Worm (Caenorhabditis elegans) whole organism, L4/young adult: Measurements from ENCODE around the gene ssq-1.
A peak's percentile ranks its signal among the peaks of the same experiment; 100 is the strongest.

ENCODE experiments used
- W03F9.2 ChIP-seq: fragments of 150-350 bp; optimal IDR thresholded peaks from 2 replicates; lab custom pipeline; 2014; ENCODE audit warnings: missing biosample characterization, missing genetic modification characterization
- dao-5 ChIP-seq: sonication (generic microtip); optimal IDR thresholded peaks from 2 replicates; lab custom pipeline; 2016; ENCODE audit warnings: missing genotype, missing genetic modification characterization, moderate library complexity, missing compliant biosample characterization
- him-1 ChIP-seq: sonication (generic microtip); optimal IDR thresholded peaks from 2 replicates; lab custom pipeline; 2016; ENCODE audit warnings: missing genotype, missing genetic modification reagents, missing genetic modification characterization, missing compliant biosample characterization

The ssq-1 gene

ce11 chrIV:9840984-9841590 is 11.3 kb upstream of the ssq-1 start, which contains the start of the genes kin-24 and msp-56:
Gene kin-24 (minus strand): TSS chrIV:9841084.
Gene msp-56 (plus strand): TSS chrIV:9841540.
- TF ChIP-seq him-1 (tag; lab: Kevin White, UChicago) (no peak), dao-5 (tag; lab: Kevin White, UChicago) (no peak), W03F9.2 (tag; lab: Kevin White, UChicago) (no peak)

ce11 chrIV:9842071-9842470 is 10.3 kb upstream of the ssq-1 start, which contains the start of gene K07F5.17:
Gene K07F5.17 (plus strand): TSS chrIV:9842371.
- no peak for TF ChIP-seq W03F9.2 (tag; lab: Kevin White, UChicago)
- no peak for TF ChIP-seq dao-5 (tag; lab: Kevin White, UChicago)
- no peak for TF ChIP-seq him-1 (tag; lab: Kevin White, UChicago)

- TF ChIP-seq him-1 (tag; lab: Kevin White, UChicago) (no peak), dao-5 (tag; lab: Kevin White, UChicago) (no peak), W03F9.2 (tag; lab: Kevin White, UChicago) (no peak)
Observed at ce11 chrIV:9843760-9844159, 8.6 kb upstream of the ssq-1 start, which contains the start of gene nspd-2. Gene nspd-2 (plus strand): TSS chrIV:9844060.

ce11 chrIV:9846574-9846973 is 5.8 kb upstream of the ssq-1 start, which contains the start of gene K07F5.6:
Gene K07F5.6 (minus strand): TSS chrIV:9846674.
- no peak for TF ChIP-seq him-1 (tag; lab: Kevin White, UChicago)
- no peak for TF ChIP-seq W03F9.2 (tag; lab: Kevin White, UChicago)
- no peak for TF ChIP-seq dao-5 (tag; lab: Kevin White, UChicago)

ce11 chrIV:9848075-9848474 is 4.3 kb upstream of the ssq-1 start, which contains the start of gene K07F5.7:
Gene K07F5.7 (minus strand): TSS chrIV:9848175.
- TF ChIP-seq W03F9.2 (tag; lab: Kevin White, UChicago) (no peak), him-1 (tag; lab: Kevin White, UChicago) (no peak), dao-5 (tag; lab: Kevin White, UChicago) (no peak)

- TF ChIP-seq dao-5 (tag; lab: Kevin White, UChicago), result no peak
- TF ChIP-seq him-1 (tag; lab: Kevin White, UChicago), result no peak
- TF ChIP-seq W03F9.2 (tag; lab: Kevin White, UChicago), result no peak
Observed at ce11 chrIV:9849624-9850023, 2.7 kb upstream of the ssq-1 start, which contains the start of gene K07F5.8. Gene K07F5.8 (minus strand): TSS chrIV:9849724.

- TF ChIP-seq dao-5 (tag; lab: Kevin White, UChicago) (no peak), him-1 (tag; lab: Kevin White, UChicago) (no peak), W03F9.2 (tag; lab: Kevin White, UChicago) (no peak)
Observed at ce11 chrIV:9850931-9851330, 1.4 kb upstream of the ssq-1 start, which contains the start of gene ssp-10. Gene ssp-10 (minus strand): TSS chrIV:9851031.

- TF ChIP-seq dao-5 (tag; lab: Kevin White, UChicago) (no peak), him-1 (tag; lab: Kevin White, UChicago) (no peak), W03F9.2 (tag; lab: Kevin White, UChicago) (no peak)
Observed at ce11 chrIV:9852818-9853466, 592 bp downstream of the ssq-1 start.

- TF ChIP-seq dao-5 (tag; lab: Kevin White, UChicago), result no peak
- TF ChIP-seq him-1 (tag; lab: Kevin White, UChicago), result no peak
- no peak for TF ChIP-seq W03F9.2 (tag; lab: Kevin White, UChicago)
Observed at ce11 chrIV:9854952-9855351, 2.6 kb downstream of the ssq-1 start.

ce11 chrIV:9855712-9856111 is 3.4 kb downstream of the ssq-1 start, which contains the start of gene K07F5.12:
Gene K07F5.12 (plus strand): TSS chrIV:9856012.
- TF ChIP-seq W03F9.2 (tag; lab: Kevin White, UChicago) (no peak), him-1 (tag; lab: Kevin White, UChicago) (no peak), dao-5 (tag; lab: Kevin White, UChicago) (no peak)

ce11 chrIV:9857952-9858488 is 5.7 kb downstream of the ssq-1 start, which contains the start of gene npp-1:
Gene npp-1 (plus strand): TSS chrIV:9858488.
- TF ChIP-seq W03F9.2 (tag; lab: Kevin White, UChicago), result peak; percentile 75
- TF ChIP-seq dao-5 (tag; lab: Kevin White, UChicago), result no peak

- no peak for TF ChIP-seq him-1 (tag; lab: Kevin White, UChicago)
Observed at ce11 chrIV:9858970-9859369, 6.6 kb downstream of the ssq-1 start.

- TF ChIP-seq him-1 (tag; lab: Kevin White, UChicago), result no peak
- TF ChIP-seq dao-5 (tag; lab: Kevin White, UChicago), result no peak
- no peak for TF ChIP-seq W03F9.2 (tag; lab: Kevin White, UChicago)
Observed at ce11 chrIV:9861921-9862320, 9.6 kb downstream of the ssq-1 start, which contains the start of gene K07F5.14. Gene K07F5.14 (plus strand): TSS chrIV:9862221.
